Fruit fly (Drosophila melanogaster): ENCODE measurements around the gene Pop5.

Gene Pop5

DNA sequence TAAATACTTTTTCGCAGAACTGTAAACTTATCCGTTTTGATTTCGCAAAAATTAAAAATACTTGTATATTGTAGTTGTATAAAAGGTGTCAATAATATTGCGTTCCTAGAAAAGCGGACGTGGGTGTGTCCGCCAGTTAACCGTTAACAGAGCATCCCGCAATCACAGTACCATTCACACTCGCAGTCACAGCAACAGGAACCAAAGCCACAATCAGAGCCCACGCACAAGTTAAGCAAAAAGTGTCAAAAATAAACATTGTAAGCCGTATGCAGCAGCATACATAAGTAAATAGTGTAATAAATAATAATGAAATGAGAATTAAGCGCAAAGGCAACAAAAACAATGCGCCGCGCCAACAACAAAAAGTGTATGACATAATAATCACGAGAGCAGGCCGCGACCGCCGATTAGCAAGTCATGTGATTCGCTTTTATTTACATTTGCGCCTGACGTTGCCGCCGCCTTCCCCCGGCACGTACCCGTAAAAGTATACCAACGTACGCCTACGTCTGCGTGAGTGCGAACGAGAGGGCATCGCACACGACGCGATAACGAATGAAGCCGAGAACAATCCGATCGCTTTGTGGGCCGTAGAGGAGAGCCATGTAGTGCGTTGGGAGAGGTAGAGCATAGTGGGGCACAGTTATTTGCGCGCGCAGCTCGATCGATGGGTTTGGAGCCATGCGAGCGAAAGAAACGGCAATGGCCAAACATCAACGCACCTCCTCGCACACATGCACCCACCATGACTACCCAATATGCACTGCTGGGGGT lies 34.9 kb downstream of the Pop5 start (continued):
- TF ChIP-seq Hr39 (GFP tag; optimal IDR thresholded peaks at IDR 0.05) (peak; percentile 63), CG3919 (GFP tag; optimal IDR thresholded peaks at IDR 0.05) (peak; percentile 1), CG9139 (GFP tag; optimal IDR thresholded peaks at IDR 0.05) (peak; percentile 49), CG11902 (GFP tag; optimal IDR thresholded peaks at IDR 0.05) (peak; percentile 12), CG1621 (tag; optimal IDR thresholded peaks at IDR 0.05) (peak; percentile 67), vri (GFP tag; optimal IDR thresholded peaks at IDR 0.05) (peak; percentile 100), Hr4 (GFP tag; optimal IDR thresholded peaks at IDR 0.05) (peak; percentile 42), net (GFP tag; optimal IDR thresholded peaks at IDR 0.05) (no peak), topi (GFP tag; optimal IDR thresholded peaks at IDR 0.05) (peak; percentile 29)

DNA sequence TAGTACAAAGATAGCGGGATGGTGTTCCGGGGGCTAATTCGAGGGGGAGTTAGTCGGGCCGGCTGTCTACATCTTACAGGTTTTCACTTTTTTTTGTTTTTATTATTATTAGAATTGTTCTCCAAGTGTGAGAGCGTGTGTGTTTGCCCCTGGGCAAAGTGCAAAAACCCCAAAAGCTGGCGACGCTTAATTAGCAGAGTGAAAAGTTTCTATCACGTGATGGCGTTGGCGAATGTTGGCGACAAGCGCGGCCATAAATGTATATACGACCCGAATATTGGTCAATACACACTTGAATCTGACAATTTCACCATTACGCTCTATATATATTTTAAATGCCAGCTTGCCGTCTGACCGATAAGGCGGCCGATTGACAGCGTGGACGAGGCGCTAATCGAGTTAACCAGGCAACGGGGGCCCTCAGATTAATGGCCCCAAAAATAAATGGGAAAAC lies 35.9 kb downstream of the Pop5 start:
- TF ChIP-seq Blimp-1 (GFP tag; optimal IDR thresholded peaks at IDR 0.05): no peak
- TF ChIP-seq salr (GFP tag; optimal IDR thresholded peaks at IDR 0.05): no peak
- TF ChIP-seq Hr38 (GFP tag; optimal IDR thresholded peaks at IDR 0.05): no peak
- TF ChIP-seq dsx (GFP tag; optimal IDR thresholded peaks at IDR 0.05; ENCODE audit: poor library complexity, severe bottlenecking): no peak
- no peak for TF ChIP-seq CG11762 (GFP tag; optimal IDR thresholded peaks at IDR 0.05; ENCODE audit: insufficient read depth)
- TF ChIP-seq CG16779 (tag; optimal IDR thresholded peaks at IDR 0.05): no peak
- no peak for TF ChIP-seq CG8119 (GFP tag; IDR thresholded peaks at IDR 0.05)
- no peak for TF ChIP-seq CG31627 (GFP tag; optimal IDR thresholded peaks at IDR 0.05)
- no peak for TF ChIP-seq CG9139 (GFP tag; optimal IDR thresholded peaks at IDR 0.05)
- no peak for TF ChIP-seq CG7368 (GFP tag; optimal IDR thresholded peaks at IDR 0.05)
- no peak for TF ChIP-seq acj6 (GFP tag; optimal IDR thresholded peaks at IDR 0.05)
- no peak for TF ChIP-seq CG32006 (GFP tag; optimal IDR thresholded peaks at IDR 0.05)
- no peak for TF ChIP-seq eg (GFP tag; IDR thresholded peaks at IDR 0.05)
- no peak for TF ChIP-seq CG10631 (GFP tag; optimal IDR thresholded peaks at IDR 0.05)
- no peak for TF ChIP-seq CG3032 (tag; optimal IDR thresholded peaks at IDR 0.05)
- no peak for TF ChIP-seq Sox102F (GFP tag; optimal IDR thresholded peaks at IDR 0.05)
- TF ChIP-seq achi (GFP tag; optimal IDR thresholded peaks at IDR 0.05): no peak
- TF ChIP-seq pdm3 (GFP tag; optimal IDR thresholded peaks at IDR 0.05): no peak
- no peak for TF ChIP-seq OdsH (GFP tag; optimal IDR thresholded peaks at IDR 0.05)
- TF ChIP-seq CG6163 (GFP tag; IDR thresholded peaks at IDR 0.05): 0 out of 3 replicates have a peak, but pooled peaks have one; percentile 21
- no peak for TF ChIP-seq Smox (GFP tag; optimal IDR thresholded peaks at IDR 0.05)
- no peak for TF ChIP-seq CG6808 (GFP tag; optimal IDR thresholded peaks at IDR 0.05)
- TF ChIP-seq Met (GFP tag; optimal IDR thresholded peaks at IDR 0.05): no peak
- TF ChIP-seq Ets21C (GFP tag; optimal IDR thresholded peaks at IDR 0.05): no peak
- no peak for TF ChIP-seq lz (GFP tag; optimal IDR thresholded peaks at IDR 0.05)
- no peak for TF ChIP-seq Sox14 (GFP tag; optimal IDR thresholded peaks at IDR 0.05)
- peak; percentile 65 for TF ChIP-seq Eip93F (GFP tag; optimal IDR thresholded peaks at IDR 0.05)
- no peak for TF ChIP-seq CG6276 (GFP tag; optimal IDR thresholded peaks at IDR 0.05)
- no peak for TF ChIP-seq CG4318 (GFP tag; optimal IDR thresholded peaks at IDR 0.05)
- TF ChIP-seq Hr4 (GFP tag; optimal IDR thresholded peaks at IDR 0.05): no peak
- TF ChIP-seq svp (GFP tag): peak; percentile 42
- TF ChIP-seq fkh (GFP tag; optimal IDR thresholded peaks at IDR 0.05): peak; percentile 41
- TF ChIP-seq Eip78C (GFP tag): peak; percentile 39
- TF ChIP-seq Lpt (GFP tag; optimal IDR thresholded peaks at IDR 0.05): no peak
- TF ChIP-seq vri (GFP tag; optimal IDR thresholded peaks at IDR 0.05): peak; percentile 74
- no peak for TF ChIP-seq fd85E (GFP tag; optimal IDR thresholded peaks at IDR 0.05)
- no peak for TF ChIP-seq net (GFP tag; optimal IDR thresholded peaks at IDR 0.05)
- no peak for TF ChIP-seq Eip75B (GFP tag; optimal IDR thresholded peaks at IDR 0.05)
- TF ChIP-seq Sox15 (GFP tag; optimal IDR thresholded peaks at IDR 0.05): no peak
- TF ChIP-seq ss (GFP tag; optimal IDR thresholded peaks at IDR 0.05): no peak
